Worm (Caenorhabditis elegans): ENCODE data around the gene F49F1.15.

F49F1.15 gene

DNA sequence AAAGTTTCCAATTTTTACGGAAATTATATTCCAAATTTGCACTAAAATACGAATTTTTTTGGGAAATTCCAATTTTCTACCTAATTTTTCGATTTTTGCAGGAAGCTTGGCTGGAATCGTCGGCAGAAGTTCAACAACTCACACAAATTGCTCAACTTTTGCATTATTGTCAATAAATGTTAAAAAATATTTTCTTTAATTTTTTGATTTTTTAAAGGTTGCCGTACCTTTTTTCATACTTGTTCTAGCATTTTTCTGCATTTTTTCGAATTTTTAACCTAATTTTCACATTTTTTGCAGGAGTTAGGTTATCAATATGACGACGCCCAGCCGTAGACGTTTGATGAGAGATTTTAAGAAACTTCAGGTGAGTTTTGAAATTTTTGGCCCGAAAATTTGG is 11.7 kb downstream of the F49F1.15 start, which contains the start of gene ubc-1:
ubc-1 (plus strand) TSS at position 301 of the 400 bp plus-strand sequence.
- TF ChIP-seq nhr-2 (tag; optimal IDR thresholded peaks at IDR 0.05) (no peak), elt-1 (tag; optimal IDR thresholded peaks at IDR 0.05; ENCODE audit: borderline replicate concordance, insufficient read depth) (no peak), cnd-1 (tag; optimal IDR thresholded peaks at IDR 0.05) (no peak), ces-1 (GFP tag; optimal IDR thresholded peaks at IDR 0.05) (no peak), lsy-2 (tag; optimal IDR thresholded peaks at IDR 0.05) (no peak), snpc-4 (tag; optimal IDR thresholded peaks at IDR 0.05) (no peak), ceh-83 (GFP tag; optimal IDR thresholded peaks at IDR 0.05) (no peak), unc-39 (tag; optimal IDR thresholded peaks at IDR 0.05) (no peak), mab-5 (tag; optimal IDR thresholded peaks at IDR 0.05) (no peak), hlh-1 (tag; optimal IDR thresholded peaks at IDR 0.05) (no peak), M03D4.4 (tag; optimal IDR thresholded peaks at IDR 0.05) (no peak), drap-1 (GFP tag; optimal IDR thresholded peaks at IDR 0.05) (no peak), tbx-8 (GFP tag; optimal IDR thresholded peaks at IDR 0.05) (no peak), unc-62 (GFP tag; optimal IDR thresholded peaks at IDR 0.05) (no peak), unc-120 (tag; optimal IDR thresholded peaks at IDR 0.05; ENCODE audit: poor library complexity, severe bottlenecking) (no peak), elt-3 (tag; optimal IDR thresholded peaks at IDR 0.05) (no peak), zip-8 (tag; optimal IDR thresholded peaks at IDR 0.05) (no peak), ztf-11 (tag; optimal IDR thresholded peaks at IDR 0.05) (no peak)

- TF ChIP-seq sem-2 (GFP tag; optimal IDR thresholded peaks at IDR 0.05) = no peak
- no peak for TF ChIP-seq cnd-1 (tag; optimal IDR thresholded peaks at IDR 0.05)
- TF ChIP-seq mep-1 (tag; optimal IDR thresholded peaks at IDR 0.05) = no peak
- no peak for TF ChIP-seq lsy-2 (tag; optimal IDR thresholded peaks at IDR 0.05)
- TF ChIP-seq hlh-1 (tag; optimal IDR thresholded peaks at IDR 0.05) = peak; percentile 13
Measured at ce11 chrIV:4099773-4100172, 14.7 kb downstream of the F49F1.15 start.

DNA sequence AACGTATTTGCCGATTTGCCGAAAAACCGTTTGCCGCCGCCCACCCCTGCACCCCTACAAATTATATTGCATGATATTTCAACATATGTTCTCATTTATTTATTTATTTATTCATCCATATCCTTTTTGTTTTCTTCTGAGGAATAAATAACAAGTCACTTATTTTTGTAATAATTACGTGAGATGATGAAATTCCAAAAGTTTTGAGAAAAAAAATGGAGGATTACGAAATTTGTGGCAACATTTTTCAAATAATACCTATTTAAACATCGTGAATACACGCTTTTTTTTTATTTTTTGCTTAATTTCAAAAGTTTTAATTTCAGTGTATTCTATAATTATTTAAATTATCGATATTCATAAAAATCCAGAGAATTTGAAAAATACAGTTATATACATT is 17.5 kb downstream of the F49F1.15 start:
- TF ChIP-seq unc-39 (tag; optimal IDR thresholded peaks at IDR 0.05) = no peak
- no peak for TF ChIP-seq ham-2 (GFP tag; optimal IDR thresholded peaks at IDR 0.05)
- no peak for TF ChIP-seq nhr-28 (tag; optimal IDR thresholded peaks at IDR 0.05)
- TF ChIP-seq elt-3 (tag; optimal IDR thresholded peaks at IDR 0.05) = no peak
- TF ChIP-seq lin-13 (tag; optimal IDR thresholded peaks at IDR 0.05) = no peak
- no peak for TF ChIP-seq M03D4.4 (tag; optimal IDR thresholded peaks at IDR 0.05)
- no peak for TF ChIP-seq elt-1 (tag; optimal IDR thresholded peaks at IDR 0.05; ENCODE audit: borderline replicate concordance, insufficient read depth)
- TF ChIP-seq mls-2 (tag; optimal IDR thresholded peaks at IDR 0.05) = no peak
- no peak for TF ChIP-seq bed-3 (GFP tag; optimal IDR thresholded peaks at IDR 0.05)
- no peak for TF ChIP-seq pha-4 (tag; optimal IDR thresholded peaks at IDR 0.05)
- TF ChIP-seq nhr-76 (tag; optimal IDR thresholded peaks at IDR 0.05) = no peak
- TF ChIP-seq lsy-2 (tag; optimal IDR thresholded peaks at IDR 0.05) = no peak
- TF ChIP-seq unc-62 (GFP tag; optimal IDR thresholded peaks at IDR 0.05) = no peak
- no peak for TF ChIP-seq unc-120 (tag; optimal IDR thresholded peaks at IDR 0.05; ENCODE audit: poor library complexity, severe bottlenecking)
- TF ChIP-seq ceh-43 (GFP tag; optimal IDR thresholded peaks at IDR 0.05) = no peak
- TF ChIP-seq nhr-237 (tag; optimal IDR thresholded peaks at IDR 0.05) = no peak
- TF ChIP-seq sptf-1 (tag; optimal IDR thresholded peaks at IDR 0.05) = no peak
- no peak for TF ChIP-seq drap-1 (GFP tag; optimal IDR thresholded peaks at IDR 0.05)
- TF ChIP-seq snpc-4 (tag; optimal IDR thresholded peaks at IDR 0.05) = no peak

DNA sequence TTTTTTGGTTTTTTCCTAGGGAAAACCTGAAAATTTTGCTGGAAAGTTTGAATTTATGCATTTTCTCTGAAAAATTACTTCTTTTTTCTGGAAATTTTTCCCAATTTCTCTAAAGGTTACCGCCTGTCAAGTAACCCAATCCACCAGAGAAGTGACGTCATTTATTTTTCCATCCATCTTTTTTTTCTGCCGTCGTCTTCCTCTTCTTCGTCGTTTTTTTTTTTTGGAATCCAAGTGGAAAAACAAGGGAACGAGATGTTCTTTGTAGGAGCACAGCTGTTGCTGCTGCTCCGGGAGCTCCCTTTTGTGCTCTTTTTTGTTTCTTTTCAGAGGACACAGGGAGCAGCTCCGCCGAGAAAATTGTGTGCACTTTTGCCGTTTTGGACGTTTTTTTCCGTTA is 20.1 kb downstream of the F49F1.15 start:
- no peak for TF ChIP-seq elt-3 (tag; optimal IDR thresholded peaks at IDR 0.05)
- TF ChIP-seq tbx-8 (GFP tag; optimal IDR thresholded peaks at IDR 0.05) = no peak

DNA sequence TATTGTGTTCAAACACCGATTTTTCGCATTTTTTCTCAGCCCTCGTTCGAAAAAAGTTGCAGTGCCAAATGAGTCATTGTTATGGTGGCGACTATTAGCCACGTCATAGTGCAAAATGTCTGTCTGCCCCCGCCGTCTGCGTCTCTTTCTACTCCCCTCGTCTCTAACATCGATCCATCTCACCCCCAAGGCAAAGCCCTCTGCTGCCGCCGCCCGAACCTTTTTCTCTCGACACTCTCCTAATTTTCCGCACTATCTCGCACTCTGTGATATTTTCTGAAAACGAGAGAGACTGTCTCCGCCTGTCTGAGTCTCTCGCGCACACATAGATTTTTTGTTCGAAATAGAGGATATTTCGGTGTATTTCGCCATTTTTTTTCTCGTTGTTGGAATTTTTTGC is 21.3 kb downstream of the F49F1.15 start:
- no peak for TF ChIP-seq lin-32 (GFP tag; optimal IDR thresholded peaks at IDR 0.05)
- TF ChIP-seq lin-13 (tag; optimal IDR thresholded peaks at IDR 0.05) = no peak
- no peak for TF ChIP-seq drap-1 (GFP tag; optimal IDR thresholded peaks at IDR 0.05)
- peak; percentile 56 for TF ChIP-seq ces-1 (GFP tag; optimal IDR thresholded peaks at IDR 0.05)
- no peak for TF ChIP-seq tbx-8 (GFP tag; optimal IDR thresholded peaks at IDR 0.05)
- TF ChIP-seq zip-8 (tag; optimal IDR thresholded peaks at IDR 0.05) = no peak
- TF ChIP-seq cnd-1 (tag; optimal IDR thresholded peaks at IDR 0.05) = no peak
- peak; percentile 19 for TF ChIP-seq unc-62 (GFP tag; optimal IDR thresholded peaks at IDR 0.05)
- TF ChIP-seq nhr-237 (tag; optimal IDR thresholded peaks at IDR 0.05) = peak; percentile 17
- TF ChIP-seq ceh-83 (GFP tag; optimal IDR thresholded peaks at IDR 0.05) = no peak
- TF ChIP-seq unc-120 (tag; optimal IDR thresholded peaks at IDR 0.05; ENCODE audit: poor library complexity, severe bottlenecking) = peak; percentile 36
- no peak for TF ChIP-seq nhr-2 (tag; optimal IDR thresholded peaks at IDR 0.05)
- no peak for TF ChIP-seq ceh-39 (tag; optimal IDR thresholded peaks at IDR 0.05)
- peak; percentile 17 for TF ChIP-seq ham-2 (GFP tag; optimal IDR thresholded peaks at IDR 0.05)
- TF ChIP-seq bed-3 (GFP tag; optimal IDR thresholded peaks at IDR 0.05) = no peak
- TF ChIP-seq mep-1 (tag; optimal IDR thresholded peaks at IDR 0.05) = no peak
- no peak for TF ChIP-seq M03D4.4 (tag; optimal IDR thresholded peaks at IDR 0.05)
- TF ChIP-seq elt-1 (tag; optimal IDR thresholded peaks at IDR 0.05; ENCODE audit: borderline replicate concordance, insufficient read depth) = no peak
- TF ChIP-seq ztf-11 (tag; optimal IDR thresholded peaks at IDR 0.05) = no peak

Measured in whole organism, mixed stage, embryonic.